Fruit fly (Drosophila melanogaster) whole organism, embryonic: ENCODE data around the gene CG32354.
A peak's percentile ranks its signal among the peaks of the same experiment; 100 is the strongest.

Source experiments
- CG11093 ChIP-seq: fragments of 200-800 bp; sonication (Bioruptor generic); IDR thresholded peaks from 3 replicates; pipeline ENCODE4 v1.3.6; 2022; ENCODE audit warnings: missing biosample characterization, missing genetic modification characterization
- CG11723 ChIP-seq: fragments of 200-800 bp; sonication (Bioruptor generic); optimal IDR thresholded peaks from 2 replicates; lab custom pipeline; 2017; ENCODE audit warnings: missing biosample characterization, mild to moderate bottlenecking, missing genetic modification characterization
- CG12219 ChIP-seq: fragments of 200-800 bp; sonication (Bioruptor generic); optimal IDR thresholded peaks from 3 replicates; lab custom pipeline; 2018; ENCODE audit warnings: missing biosample characterization, mild to moderate bottlenecking, missing genetic modification characterization
- CG13424 ChIP-seq: fragments of 200-800 bp; sonication (Bioruptor generic); optimal IDR thresholded peaks from 2 replicates; lab custom pipeline; 2019; ENCODE audit warnings: missing biosample characterization, mild to moderate bottlenecking, missing genetic modification characterization, moderate library complexity
- CG1529 ChIP-seq: fragments of 200-800 bp; sonication (Bioruptor generic); optimal IDR thresholded peaks from 3 replicates; lab custom pipeline; 2018; ENCODE audit warnings: missing biosample characterization, missing genetic modification characterization
- CG15696 ChIP-seq: fragments of 200-800 bp; sonication (Bioruptor generic); optimal IDR thresholded peaks from 2 replicates; lab custom pipeline; 2019; ENCODE audit warnings: missing biosample characterization, mild to moderate bottlenecking, missing genetic modification characterization, moderate library complexity
- CG17912 ChIP-seq: fragments of 200-800 bp; sonication (Bioruptor generic); optimal IDR thresholded peaks from 2 replicates; lab custom pipeline; 2018; ENCODE audit warnings: missing biosample characterization, mild to moderate bottlenecking, missing genetic modification characterization
- CG18262 ChIP-seq: fragments of 200-800 bp; optimal IDR thresholded peaks from 3 replicates; lab custom pipeline; 2019; ENCODE audit warnings: missing biosample characterization, mild to moderate bottlenecking, missing genetic modification characterization, moderate library complexity
- CG30020 ChIP-seq: fragments of 200-800 bp; optimal IDR thresholded peaks from 2 replicates; lab custom pipeline; 2019; ENCODE audit warnings: missing biosample characterization, mild to moderate bottlenecking, missing genetic modification characterization, moderate library complexity
- CG3065 ChIP-seq: fragments of 200-800 bp; sonication (Bioruptor generic); optimal IDR thresholded peaks from 2 replicates; lab custom pipeline; 2016; ENCODE audit warnings: missing biosample characterization, missing genetic modification characterization
- CG31224 ChIP-seq: fragments of 200-800 bp; sonication (Bioruptor generic); IDR thresholded peaks from 2 replicates; pipeline ENCODE4 v1.3.6; 2022; ENCODE audit warnings: missing biosample characterization, missing genetic modification characterization
- CG6272 ChIP-seq: fragments of 200-800 bp; sonication (Bioruptor generic); IDR thresholded peaks from 2 replicates; pipeline ENCODE4 v1.3.6; 2022; ENCODE audit warnings: missing biosample characterization, missing genetic modification characterization
- CG6765 ChIP-seq: fragments of 200-800 bp; sonication (Bioruptor generic); optimal IDR thresholded peaks from 3 replicates; lab custom pipeline; 2017; ENCODE audit warnings: missing biosample characterization, mild to moderate bottlenecking, missing genetic modification characterization
- CG7786 ChIP-seq: fragments of 200-800 bp; sonication (Bioruptor generic); optimal IDR thresholded peaks from 2 replicates; lab custom pipeline; 2016; ENCODE audit warnings: missing biosample characterization, missing genetic modification characterization
- CG8281 ChIP-seq: fragments of 200-800 bp; sonication (Bioruptor generic); optimal IDR thresholded peaks from 2 replicates; lab custom pipeline; 2018; ENCODE audit warnings: missing biosample characterization, mild to moderate bottlenecking, missing genetic modification characterization, moderate library complexity
- CG8388 ChIP-seq: fragments of 200-800 bp; sonication (Bioruptor generic); optimal IDR thresholded peaks from 2 replicates; lab custom pipeline; 2019; ENCODE audit warnings: missing biosample characterization, mild to moderate bottlenecking, missing genetic modification characterization, moderate library complexity
- CG8478 ChIP-seq: fragments of >200 bp; optimal IDR thresholded peaks from 2 replicates; lab custom pipeline; 2018
- CG9727 ChIP-seq: fragments of 200-800 bp; sonication (Bioruptor generic); optimal IDR thresholded peaks from 3 replicates; lab custom pipeline; 2017; ENCODE audit warnings: missing biosample characterization, mild to moderate bottlenecking, missing genetic modification characterization
- CG9797 ChIP-seq: fragments of 200-800 bp; sonication (Bioruptor generic); optimal IDR thresholded peaks from 3 replicates; lab custom pipeline; 2018; ENCODE audit warnings: missing biosample characterization, mild to moderate bottlenecking, missing genetic modification characterization
- CG9932 ChIP-seq: fragments of 200-800 bp; sonication (Bioruptor generic); IDR thresholded peaks from 2 replicates; pipeline ENCODE4 v1.3.6; 2022; ENCODE audit warnings: missing biosample characterization, missing genetic modification characterization
- Camta ChIP-seq: fragments of 200-800 bp; sonication (Bioruptor generic); optimal IDR thresholded peaks from 2 replicates; lab custom pipeline; 2016; ENCODE audit warnings: missing biosample characterization, missing genetic modification characterization
- D19B ChIP-seq: fragments of 200-800 bp; sonication (Bioruptor generic); optimal IDR thresholded peaks from 2 replicates; lab custom pipeline; 2017; ENCODE audit warnings: missing biosample characterization, mild to moderate bottlenecking, missing genetic modification characterization
- Deaf1 ChIP-seq: fragments of 200-800 bp; optimal IDR thresholded peaks from 3 replicates; lab custom pipeline; 2019; ENCODE audit warnings: missing biosample characterization, mild to moderate bottlenecking, missing genetic modification characterization, moderate library complexity
- Dip2 ChIP-seq: fragments of 200-800 bp; sonication (Bioruptor generic); IDR thresholded peaks from 2 replicates; pipeline ENCODE4 v1.3.6; 2022; ENCODE audit warnings: missing biosample characterization, missing genetic modification characterization
- Dll ChIP-seq: fragments of 200-800 bp; sonication (Bioruptor generic); IDR thresholded peaks from 4 replicates; pipeline ENCODE4 v1.3.6; 2022; ENCODE audit warnings: missing biosample characterization, missing genetic modification characterization; ENCODE audit not compliant: partially characterized antibody
- E2f2 ChIP-seq: fragments of 200-800 bp; sonication (Bioruptor generic); IDR thresholded peaks from 2 replicates; pipeline ENCODE4 v1.3.6; 2022; ENCODE audit warnings: missing biosample characterization, missing genetic modification characterization
- Ets65A ChIP-seq: fragments of 200-800 bp; sonication (Bioruptor generic); peaks from one replicate; lab custom pipeline; 2016; ENCODE audit warnings: missing biosample characterization, missing genetic modification characterization
- Optix ChIP-seq: fragments of 200-800 bp; sonication (Bioruptor generic); IDR thresholded peaks from 3 replicates; pipeline ENCODE4 v1.3.6; 2022; ENCODE audit warnings: missing biosample characterization, missing genetic modification characterization
- Poxn ChIP-seq: fragments of 200-800 bp; sonication (Bioruptor generic); IDR thresholded peaks from 2 replicates; pipeline ENCODE4 v1.3.6; 2022; ENCODE audit warnings: missing biosample characterization, missing genetic modification characterization
- Sin3A ChIP-seq: fragments of >200 bp; optimal IDR thresholded peaks from 2 replicates; lab custom pipeline; 2018
- ac ChIP-seq: fragments of 200-800 bp; sonication (Bioruptor generic); optimal IDR thresholded peaks from 3 replicates; lab custom pipeline; 2017; ENCODE audit warnings: missing biosample characterization, mild to moderate bottlenecking, missing genetic modification characterization
- br ChIP-seq: fragments of >200 bp; optimal IDR thresholded peaks from 2 replicates; lab custom pipeline; 2017
- corto ChIP-seq: fragments of 200-800 bp; sonication (Bioruptor generic); optimal IDR thresholded peaks from 2 replicates; lab custom pipeline; 2016; ENCODE audit warnings: missing biosample characterization, mild to moderate bottlenecking, missing genetic modification characterization, moderate library complexity
- crol ChIP-seq: fragments of 200-800 bp; sonication (Bioruptor generic); IDR thresholded peaks from 2 replicates; pipeline ENCODE4 v1.3.6; 2022; ENCODE audit warnings: missing biosample characterization, missing genetic modification characterization
- crp ChIP-seq, 2 experiments: fragments of 200-800 bp; sonication (Bioruptor generic); optimal IDR thresholded peaks; 2 replicates in 1 of 2; 3 replicates in 1 of 2; lab custom pipeline; 2017; ENCODE audit warnings: missing biosample characterization in 2 of 2, missing genetic modification characterization in 2 of 2, mild to moderate bottlenecking in 1 of 2, moderate library complexity in 1 of 2
- emc ChIP-seq: fragments of 200-800 bp; sonication (Bioruptor generic); optimal IDR thresholded peaks from 2 replicates; lab custom pipeline; 2016; ENCODE audit warnings: missing biosample characterization, missing genetic modification characterization
- gem ChIP-seq: fragments of 200-800 bp; sonication (Bioruptor generic); optimal IDR thresholded peaks from 2 replicates; lab custom pipeline; 2019; ENCODE audit warnings: missing biosample characterization, mild to moderate bottlenecking, missing genetic modification characterization, moderate library complexity
- hb ChIP-seq: fragments of 200-800 bp; sonication (Bioruptor generic); IDR thresholded peaks from 3 replicates; pipeline ENCODE4 v1.3.6; 2022; ENCODE audit warnings: missing biosample characterization, missing genetic modification characterization; ENCODE audit not compliant: partially characterized antibody
- insv ChIP-seq, 2 experiments: fragments of 200-800 bp; sonication (Bioruptor generic); optimal IDR thresholded peaks; 3 replicates each; lab custom pipeline; 2016 to 2018; ENCODE audit warnings: missing biosample characterization in 2 of 2, missing genetic modification characterization in 2 of 2
- maf-S ChIP-seq: fragments of 200-800 bp; sonication (Bioruptor generic); optimal IDR thresholded peaks from 2 replicates; lab custom pipeline; 2016; ENCODE audit warnings: missing biosample characterization, missing genetic modification characterization
- org-1 ChIP-seq: fragments of 200-800 bp; sonication (Bioruptor generic); optimal IDR thresholded peaks from 2 replicates; lab custom pipeline; 2017; ENCODE audit warnings: missing biosample characterization, missing genetic modification characterization
- pan ChIP-seq, 4 experiments: fragments of >200 bp in 3 of 4; fragments of 200-800 bp in 1 of 4; sonication (Bioruptor generic) in 1 of 4; optimal IDR thresholded peaks in 3 of 4; IDR thresholded peaks in 1 of 4; 2 replicates each; pipeline versions ENCODE4 v1.3.6 to Lab custom; 2017 to 2022; ENCODE audit warnings: missing biosample characterization in 2 of 4, missing genetic modification characterization in 2 of 4, mixed read lengths in 1 of 4
- sd ChIP-seq: fragments of 200-800 bp; sonication (Bioruptor generic); optimal IDR thresholded peaks from 3 replicates; lab custom pipeline; 2018; ENCODE audit warnings: missing biosample characterization, mild to moderate bottlenecking, missing genetic modification characterization, moderate library complexity
- slou ChIP-seq: fragments of 200-800 bp; sonication (Bioruptor generic); optimal IDR thresholded peaks from 3 replicates; lab custom pipeline; 2016; ENCODE audit warnings: missing biosample characterization, missing genetic modification characterization
- sna ChIP-seq: fragments of 200-800 bp; sonication (Bioruptor generic); IDR thresholded peaks from 2 replicates; pipeline ENCODE4 v1.3.6; 2022; ENCODE audit warnings: missing biosample characterization, missing genetic modification characterization; ENCODE audit not compliant: partially characterized antibody
- sob ChIP-seq: fragments of 200-800 bp; sonication (Bioruptor generic); IDR thresholded peaks from 2 replicates; pipeline ENCODE4 v1.3.6; 2022; ENCODE audit warnings: missing biosample characterization, missing genetic modification characterization
- vfl ChIP-seq: fragments of 200-800 bp; sonication (Bioruptor generic); optimal IDR thresholded peaks from 2 replicates; lab custom pipeline; 2016; ENCODE audit warnings: missing biosample characterization, missing genetic modification characterization
- wdn ChIP-seq: fragments of 200-800 bp; sonication (Bioruptor generic); IDR thresholded peaks from 2 replicates; pipeline ENCODE4 v1.3.6; 2022; ENCODE audit warnings: missing biosample characterization, missing genetic modification characterization
- zen2 ChIP-seq: fragments of 200-800 bp; sonication (Bioruptor generic); IDR thresholded peaks from 3 replicates; pipeline ENCODE4 v1.3.6; 2022; ENCODE audit warnings: missing biosample characterization, missing genetic modification characterization; ENCODE audit not compliant: partially characterized antibody

The CG32354 gene

DNA sequence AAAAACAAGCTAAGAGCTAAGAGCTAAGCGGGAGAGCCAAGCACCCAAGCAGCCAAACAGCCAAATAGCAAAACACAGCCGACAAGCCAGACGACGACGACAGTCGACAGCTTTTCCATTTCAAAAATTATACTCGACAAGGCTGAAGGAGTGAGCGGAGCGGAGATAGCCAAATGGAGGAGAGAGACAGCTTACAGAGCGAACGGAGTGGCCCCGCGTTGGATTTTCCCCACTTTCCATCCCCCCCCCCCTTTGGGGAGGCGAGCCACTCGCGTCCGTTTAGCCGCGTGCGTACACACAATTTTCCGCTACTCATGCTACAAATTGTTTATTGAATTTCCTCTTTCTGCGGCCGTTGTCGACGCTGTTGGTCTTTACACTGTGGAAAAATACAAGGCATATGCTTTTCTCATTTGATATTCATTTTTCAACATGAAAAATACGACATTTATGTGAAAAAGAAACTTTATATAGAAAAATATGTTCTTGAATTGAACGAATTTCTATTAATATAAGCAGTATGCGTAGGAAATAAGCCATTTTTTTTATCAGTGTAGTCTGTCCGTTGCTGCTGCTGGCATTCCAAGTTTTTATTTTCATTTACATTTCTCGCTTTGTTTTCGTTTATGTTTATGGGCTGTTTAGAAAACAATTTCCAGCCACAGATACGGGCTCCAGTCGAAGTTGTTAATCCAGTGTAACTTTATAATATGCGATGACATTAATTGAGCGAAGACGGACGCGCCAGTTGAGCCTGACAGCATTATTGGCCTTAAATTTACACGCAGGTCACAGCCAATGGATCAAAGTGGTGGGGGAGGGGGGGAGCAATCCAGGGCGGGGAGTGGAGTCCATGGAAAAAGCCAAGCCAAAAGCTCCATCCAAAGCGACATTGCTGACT lies 36.1 kb upstream of the CG32354 start (continued):
- peak; percentile 97 for TF ChIP-seq CG11093 (GFP tag; lab: Robert Waterston, UW)
- peak; percentile 88 for TF ChIP-seq D19B (GFP tag; lab: Kevin White, UChicago)
- TF ChIP-seq slou (GFP tag; lab: Kevin White, UChicago): peak; percentile 95
- TF ChIP-seq CG30020 (tag; lab: Kevin White, UChicago): peak; percentile 89
- peak; percentile 86 for TF ChIP-seq CG8281 (tag; lab: Kevin White, UChicago)
- peak; percentile 99 for TF ChIP-seq CG9727
- peak; percentile 97 for TF ChIP-seq CG11723 (GFP tag; lab: Kevin White, UChicago)
- TF ChIP-seq CG1529 (GFP tag; lab: Kevin White, UChicago): peak; percentile 99
- peak; percentile 99 for TF ChIP-seq CG18262 (tag; lab: Kevin White, UChicago)
- peak; percentile 99 for TF ChIP-seq CG13424 (tag; lab: Kevin White, UChicago)
- peak; percentile 23 to 80 for TF ChIP-seq insv (GFP tag; optimal IDR thresholded peaks at IDR 0.05; lab: Kevin White, UChicago)
- peak; percentile 97 for TF ChIP-seq sob (GFP tag; lab: Robert Waterston, UW)
- TF ChIP-seq crp (GFP tag; optimal IDR thresholded peaks at IDR 0.05; lab: Kevin White, UChicago): peak; percentile 18 to 71
- TF ChIP-seq Deaf1: peak; percentile 86
- peak; percentile 99 for TF ChIP-seq Ets65A
- peak; percentile 60; the same call in 1 of the 2 replicates for TF ChIP-seq Dip2 (GFP tag; lab: Robert Waterston, UW)
- no peak for TF ChIP-seq Sin3A
- no peak for TF ChIP-seq CG8478 (lab: Kevin White, UChicago)
- TF ChIP-seq CG6272: peak; percentile 95
- peak; percentile 98 for TF ChIP-seq Camta
- TF ChIP-seq br (lab: Kevin White, UChicago): no peak
- peak; percentile 97 for TF ChIP-seq CG7786
- TF ChIP-seq sd (tag; lab: Kevin White, UChicago): peak; percentile 99
- peak; percentile 98 for TF ChIP-seq CG12219 (GFP tag; lab: Kevin White, UChicago)
- peak; percentile 35 for TF ChIP-seq corto
- TF ChIP-seq sna (GFP tag; lab: Robert Waterston, UW): peak; percentile 42; the same call in 1 of the 2 replicates
- peak; percentile 97 for TF ChIP-seq CG3065
- TF ChIP-seq org-1 (GFP tag; lab: Kevin White, UChicago): peak; percentile 98
- TF ChIP-seq wdn (GFP tag; lab: Robert Waterston, UW): peak; percentile 95
- no peak for TF ChIP-seq zen2 (GFP tag; lab: Robert Waterston, UW)
- TF ChIP-seq hb: no peak
- TF ChIP-seq CG9932 (GFP tag; lab: Robert Waterston, UW): peak; percentile 96
- TF ChIP-seq ac (GFP tag; lab: Kevin White, UChicago): peak; percentile 94
- no peak for TF ChIP-seq pan (optimal IDR thresholded peaks at IDR 0.05; lab: Kevin White, UChicago)
- peak in 1 of 2 experiments; percentile 98 for TF ChIP-seq pan (GFP tag; optimal IDR thresholded peaks at IDR 0.05 in 1 of 2, IDR thresholded peaks at IDR 0.05 in 1 of 2)
- TF ChIP-seq CG31224: peak; percentile 94
- TF ChIP-seq Dll (GFP tag; lab: Robert Waterston, UW): 0 out of 4 replicates have a peak, but pooled peaks have one; percentile 11
- peak; percentile 96 for TF ChIP-seq maf-S (GFP tag; lab: Kevin White, UChicago)
- TF ChIP-seq E2f2 (GFP tag; lab: Robert Waterston, UW): peak; percentile 85
- TF ChIP-seq CG8388: peak; percentile 99
- peak; percentile 96 for TF ChIP-seq Optix (GFP tag; lab: Robert Waterston, UW)
- TF ChIP-seq vfl (GFP tag; lab: Kevin White, UChicago): peak; percentile 95
- peak; percentile 99 for TF ChIP-seq gem (tag; lab: Kevin White, UChicago)
- peak; percentile 92 for TF ChIP-seq Poxn
- TF ChIP-seq CG9797: peak; percentile 58
- peak; percentile 98 for TF ChIP-seq crol
- peak; percentile 87 for TF ChIP-seq CG17912 (GFP tag; lab: Kevin White, UChicago)
- TF ChIP-seq emc: peak; percentile 86
- TF ChIP-seq CG6765 (GFP tag; lab: Kevin White, UChicago): peak; percentile 96
- TF ChIP-seq CG15696 (tag; lab: Kevin White, UChicago): peak; percentile 91
